Worm (Caenorhabditis elegans): ENCODE measurements around the gene gkow-1.
A peak's percentile ranks its signal among the peaks of the same experiment; 100 is the strongest.

Gene gkow-1

ce11 chrIV:10366018-10366417 is 8.1 kb downstream of the gkow-1 start, which contains the start of gene sir-2.1 (continued):
- TF ChIP-seq attf-5 (GFP tag; optimal IDR thresholded peaks at IDR 0.05) (peak; percentile 61), repo-1 (tag; optimal IDR thresholded peaks at IDR 0.05) (peak; percentile 88), lin-35 (GFP tag; optimal IDR thresholded peaks at IDR 0.05) (no peak), lin-40 (tag; optimal IDR thresholded peaks at IDR 0.05) (peak; percentile 18), cebp-2 (GFP tag; IDR thresholded peaks at IDR 0.05) (no peak), akir-1 (GFP tag; optimal IDR thresholded peaks at IDR 0.05) (no peak), ceh-100 (GFP tag; IDR thresholded peaks at IDR 0.05) (0 out of 2 replicates have a peak, but pooled peaks have one; percentile 26), F23B12.7 (tag; optimal IDR thresholded peaks at IDR 0.05; ENCODE audit: insufficient read depth) (peak; percentile 16), lsl-1 (GFP tag; optimal IDR thresholded peaks at IDR 0.05) (peak; percentile 26), F33H1.4 (GFP tag; IDR thresholded peaks at IDR 0.05) (peak; percentile 66), hmg-20 (GFP tag; IDR thresholded peaks at IDR 0.05) (no peak), hmg-1.2 (GFP tag; IDR thresholded peaks at IDR 0.05) (peak; percentile 44), dox-1 (GFP tag; IDR thresholded peaks at IDR 0.05) (0 out of 2 replicates have a peak, but pooled peaks have one; percentile 57), egl-18 (GFP tag; IDR thresholded peaks at IDR 0.05) (no peak), ZK185.1 (tag; optimal IDR thresholded peaks at IDR 0.05; ENCODE audit: poor library complexity, severe bottlenecking) (no peak), Y56A3A.18 (GFP tag; IDR thresholded peaks at IDR 0.05) (no peak)

- TF ChIP-seq nfyb-1 (GFP tag; IDR thresholded peaks at IDR 0.05): 0 out of 2 replicates have a peak, but pooled peaks have one; percentile 20
- peak; percentile 47 for TF ChIP-seq ztf-18 (tag; optimal IDR thresholded peaks at IDR 0.05)
- TF ChIP-seq madf-6 (GFP tag; IDR thresholded peaks at IDR 0.05): peak; percentile 6; the same call in 1 of the 2 replicates
- TF ChIP-seq athp-1 (tag; optimal IDR thresholded peaks at IDR 0.05): no peak
- TF ChIP-seq F33H1.4 (GFP tag; IDR thresholded peaks at IDR 0.05): peak; percentile 84
Measured at ce11 chrIV:10367740-10368246, 9.9 kb downstream of the gkow-1 start, which contains the start of gene pges-2. TSS of gene pges-2 (minus strand) at chrIV:10367790.

- no peak for TF ChIP-seq mxl-1 (tag; optimal IDR thresholded peaks at IDR 0.05)
- no peak; the same call in 1 of the 2 replicates for TF ChIP-seq cebp-1 (GFP tag; IDR thresholded peaks at IDR 0.05)
- TF ChIP-seq cebp-1 (tag; optimal IDR thresholded peaks at IDR 0.05): peak; percentile 82
Measured at ce11 chrIV:10368326-10368725, 10.4 kb downstream of the gkow-1 start, which contains the start of gene iars-1. TSS of gene iars-1 (plus strand) at chrIV:10368601.

ce11 chrIV:10373772-10374288 is 15.9 kb downstream of the gkow-1 start, which contains the start of gene mpz-5:
TSS of gene mpz-5 (minus strand) at chrIV:10373822.
- no peak for TF ChIP-seq mxl-1 (tag; optimal IDR thresholded peaks at IDR 0.05)
- TF ChIP-seq ztf-18 (tag; optimal IDR thresholded peaks at IDR 0.05): peak; percentile 96
- no peak for TF ChIP-seq C06A6.2 (GFP tag; conservative IDR thresholded peaks at IDR 0.05)
- TF ChIP-seq mel-28 (tag; optimal IDR thresholded peaks at IDR 0.05; ENCODE audit: borderline replicate concordance): no peak
- no peak for TF ChIP-seq T07F8.4 (tag; optimal IDR thresholded peaks at IDR 0.05)
- TF ChIP-seq snpc-1.3 (tag; optimal IDR thresholded peaks at IDR 0.05; ENCODE audit: insufficient read depth): no peak
- no peak for TF ChIP-seq ztf-28 (GFP tag; IDR thresholded peaks at IDR 0.05)
- TF ChIP-seq die-1 (tag; optimal IDR thresholded peaks at IDR 0.05): no peak
- TF ChIP-seq attf-6 (GFP tag; IDR thresholded peaks at IDR 0.05): no peak
- no peak for TF ChIP-seq bed-1 (GFP tag; IDR thresholded peaks at IDR 0.05)
- no peak for TF ChIP-seq ekl-4 (GFP tag; IDR thresholded peaks at IDR 0.05)
- no peak for TF ChIP-seq sdz-38 (tag; optimal IDR thresholded peaks at IDR 0.05)
- TF ChIP-seq Y53G8AR.9 (GFP tag; conservative IDR thresholded peaks at IDR 0.05): peak; percentile 35; the same call in 1 of the 2 replicates
- TF ChIP-seq lsy-27 (tag; optimal IDR thresholded peaks at IDR 0.05; ENCODE audit: borderline replicate concordance, insufficient read depth): no peak
- no peak for TF ChIP-seq ztf-25 (GFP tag; IDR thresholded peaks at IDR 0.05)
- no peak for TF ChIP-seq F10E7.11 (tag; optimal IDR thresholded peaks at IDR 0.05)
- no peak for TF ChIP-seq T26A5.8 (tag; optimal IDR thresholded peaks at IDR 0.05)
- TF ChIP-seq nfyb-1 (GFP tag; IDR thresholded peaks at IDR 0.05): peak; percentile 67
- TF ChIP-seq atf-7 (tag; optimal IDR thresholded peaks at IDR 0.05): no peak
- no peak for TF ChIP-seq ccch-3 (GFP tag; optimal IDR thresholded peaks at IDR 0.05)
- TF ChIP-seq F55B11.4 (tag; optimal IDR thresholded peaks at IDR 0.05; ENCODE audit: borderline replicate concordance, insufficient read depth): no peak
- TF ChIP-seq ztf-26 (tag; optimal IDR thresholded peaks at IDR 0.05): no peak
